Worm (Caenorhabditis elegans) whole organism, late embryonic: ENCODE data around the gene zif-1.

Experiments
- C38D4.7 ChIP-seq: fragments of 200-800 bp; sonication (Bioruptor generic); optimal IDR thresholded peaks from 2 replicates; lab custom pipeline; 2018; ENCODE audit warnings: mild to moderate bottlenecking, missing genetic modification characterization, moderate library complexity, missing compliant biosample characterization
- Y22D7AL.16 ChIP-seq: sonication (generic microtip); optimal IDR thresholded peaks from 2 replicates; lab custom pipeline; 2016; ENCODE audit warnings: missing genetic modification characterization, missing compliant biosample characterization
- ama-1 ChIP-seq: fragments of 150-350 bp; optimal IDR thresholded peaks from 2 replicates; lab custom pipeline; 2014
- ceh-14 ChIP-seq: sonication (generic microtip); optimal IDR thresholded peaks from 2 replicates; lab custom pipeline; 2016; ENCODE audit warnings: missing genotype, missing genetic modification characterization, missing compliant biosample characterization
- ceh-18 ChIP-seq: sonication (generic microtip); optimal IDR thresholded peaks from 2 replicates; lab custom pipeline; 2016; ENCODE audit warnings: missing genetic modification characterization, missing compliant biosample characterization
- ceh-19 ChIP-seq: fragments of 200-800 bp; sonication (Bioruptor generic); optimal IDR thresholded peaks from 2 replicates; lab custom pipeline; 2018; ENCODE audit warnings: mild to moderate bottlenecking, missing genetic modification characterization, missing compliant biosample characterization
- ceh-22 ChIP-seq: sonication (generic microtip); optimal IDR thresholded peaks from 2 replicates; lab custom pipeline; 2017; ENCODE audit warnings: missing biosample characterization, missing genetic modification characterization
- ceh-24 ChIP-seq: sonication (generic microtip); optimal IDR thresholded peaks from 2 replicates; lab custom pipeline; 2016; ENCODE audit warnings: mild to moderate bottlenecking, missing genetic modification characterization, missing compliant biosample characterization
- ceh-30 ChIP-seq: fragments of 150-350 bp; optimal IDR thresholded peaks from 2 replicates; lab custom pipeline; 2014; ENCODE audit warnings: missing biosample characterization, missing genetic modification characterization
- ceh-31 ChIP-seq: sonication (generic microtip); optimal IDR thresholded peaks from 2 replicates; lab custom pipeline; 2016; ENCODE audit warnings: missing genetic modification characterization, missing compliant biosample characterization
- ceh-45 ChIP-seq: fragments of 200-800 bp; sonication (Bioruptor generic); IDR thresholded peaks from 2 replicates; pipeline ENCODE4 v1.3.6; 2022; ENCODE audit warnings: missing genetic modification reagents, missing genetic modification characterization, missing compliant biosample characterization
- che-1 ChIP-seq: sonication (generic microtip); optimal IDR thresholded peaks from 2 replicates; lab custom pipeline; 2016; ENCODE audit warnings: mild to moderate bottlenecking, missing genetic modification characterization, missing compliant biosample characterization
- dve-1 ChIP-seq: sonication (generic microtip); optimal IDR thresholded peaks from 2 replicates; lab custom pipeline; 2017; ENCODE audit warnings: antibody characterized with exemption, mild to moderate bottlenecking, missing genetic modification characterization, missing compliant biosample characterization
- elt-4 ChIP-seq: sonication (generic microtip); optimal IDR thresholded peaks from 2 replicates; lab custom pipeline; 2016; ENCODE audit warnings: missing genetic modification characterization, missing compliant biosample characterization
- ets-4 ChIP-seq: sonication (generic microtip); optimal IDR thresholded peaks from 2 replicates; lab custom pipeline; 2016; ENCODE audit warnings: missing genetic modification characterization, missing compliant biosample characterization
- fax-1 ChIP-seq: sonication (generic microtip); optimal IDR thresholded peaks from 2 replicates; lab custom pipeline; 2016; ENCODE audit warnings: missing genotype, missing genetic modification characterization, missing compliant biosample characterization
- fkh-10 ChIP-seq: fragments of 150-350 bp; optimal IDR thresholded peaks from 2 replicates; lab custom pipeline; 2014; ENCODE audit warnings: missing biosample characterization, missing genetic modification reagents, missing genetic modification characterization
- fkh-6 ChIP-seq: sonication (generic microtip); optimal IDR thresholded peaks from 2 replicates; lab custom pipeline; 2016; ENCODE audit warnings: missing genetic modification characterization, missing compliant biosample characterization
- gmeb-2 ChIP-seq: sonication (generic microtip); optimal IDR thresholded peaks from 2 replicates; lab custom pipeline; 2016; ENCODE audit warnings: missing genetic modification characterization, inconsistent platforms, missing compliant biosample characterization
- hlh-13 ChIP-seq: fragments of 200-800 bp; sonication (Bioruptor generic); optimal IDR thresholded peaks from 2 replicates; lab custom pipeline; 2018; ENCODE audit warnings: mild to moderate bottlenecking, missing genetic modification characterization, missing compliant biosample characterization
- hlh-15 ChIP-seq: sonication (generic microtip); optimal IDR thresholded peaks from 2 replicates; lab custom pipeline; 2016; ENCODE audit warnings: missing genetic modification characterization, missing compliant biosample characterization
- hlh-6 ChIP-seq: sonication (generic microtip); optimal IDR thresholded peaks from 2 replicates; lab custom pipeline; 2016; ENCODE audit warnings: missing genotype, missing genetic modification characterization, missing compliant biosample characterization
- hlh-8 ChIP-seq: sonication (generic microtip); optimal IDR thresholded peaks from 2 replicates; lab custom pipeline; 2016; ENCODE audit warnings: missing genotype, missing genetic modification characterization, missing compliant biosample characterization
- lin-11 ChIP-seq: fragments of 200-800 bp; sonication (Bioruptor generic); optimal IDR thresholded peaks from 2 replicates; lab custom pipeline; 2018; ENCODE audit warnings: mild to moderate bottlenecking, missing genetic modification characterization, missing compliant biosample characterization
- nfya-1 ChIP-seq: sonication (generic microtip); optimal IDR thresholded peaks from 2 replicates; lab custom pipeline; 2017; ENCODE audit warnings: missing genetic modification characterization, mild to moderate bottlenecking, missing compliant biosample characterization, antibody characterized with exemption, moderate library complexity
- npax-4 ChIP-seq: sonication (generic microtip); optimal IDR thresholded peaks from 2 replicates; lab custom pipeline; 2016; ENCODE audit warnings: missing genetic modification characterization, missing compliant biosample characterization
- odd-2 ChIP-seq: sonication (generic microtip); optimal IDR thresholded peaks from 2 replicates; lab custom pipeline; 2017; ENCODE audit warnings: antibody characterized with exemption, mild to moderate bottlenecking, missing genetic modification characterization, missing compliant biosample characterization
- pag-3 ChIP-seq: sonication (generic microtip); optimal IDR thresholded peaks from 2 replicates; lab custom pipeline; 2016; ENCODE audit warnings: missing compliant biosample characterization, missing genetic modification characterization, borderline replicate concordance
- pha-4 ChIP-seq: fragments of 150-350 bp; optimal IDR thresholded peaks from 2 replicates; lab custom pipeline; 2018; ENCODE audit warnings: missing biosample characterization, missing genetic modification reagents, missing genetic modification characterization
- pros-1 ChIP-seq: fragments of 150-350 bp; optimal IDR thresholded peaks from 2 replicates; lab custom pipeline; 2014; ENCODE audit warnings: missing biosample characterization, missing genetic modification reagents, missing genetic modification characterization
- ref-2 ChIP-seq: sonication (generic microtip); optimal IDR thresholded peaks from 2 replicates; lab custom pipeline; 2016; ENCODE audit warnings: missing genetic modification characterization, missing compliant biosample characterization
- rnt-1 ChIP-seq: sonication (generic microtip); optimal IDR thresholded peaks from 2 replicates; lab custom pipeline; 2016; ENCODE audit warnings: missing genetic modification characterization, missing compliant biosample characterization
- sox-2 ChIP-seq: fragments of 200-800 bp; sonication (Bioruptor generic); IDR thresholded peaks from 2 replicates; pipeline ENCODE4 v1.3.6; 2022; ENCODE audit warnings: missing genetic modification reagents, missing genetic modification characterization, missing compliant biosample characterization
- sox-4 ChIP-seq: sonication (generic microtip); optimal IDR thresholded peaks from 2 replicates; lab custom pipeline; 2017; ENCODE audit warnings: mild to moderate bottlenecking, missing genetic modification characterization, inconsistent platforms, missing compliant biosample characterization
- syd-9 ChIP-seq: sonication (generic microtip); optimal IDR thresholded peaks from 2 replicates; lab custom pipeline; 2016; ENCODE audit warnings: mild to moderate bottlenecking, missing genetic modification characterization, moderate library complexity, missing compliant biosample characterization
- tbx-2 ChIP-seq: sonication (generic microtip); optimal IDR thresholded peaks from 2 replicates; lab custom pipeline; 2016; ENCODE audit warnings: missing genetic modification characterization, missing compliant biosample characterization
- tbx-7 ChIP-seq: sonication (generic microtip); optimal IDR thresholded peaks from 2 replicates; lab custom pipeline; 2016; ENCODE audit warnings: missing genotype, missing genetic modification characterization, missing compliant biosample characterization
- unc-3 ChIP-seq, 2 experiments: fragments of 200-800 bp in 1 of 2; sonication (Bioruptor generic) in 1 of 2; sonication (generic microtip) in 1 of 2; conservative IDR thresholded peaks in 1 of 2; optimal IDR thresholded peaks in 1 of 2; 2 replicates each; pipeline versions ENCODE4 v1.3.6 to Lab custom; 2016 to 2022; ENCODE audit warnings: missing compliant biosample characterization in 2 of 2, missing genetic modification characterization in 2 of 2, missing genetic modification reagents in 1 of 2
- unc-42 ChIP-seq: sonication (generic microtip); optimal IDR thresholded peaks from 2 replicates; lab custom pipeline; 2016; ENCODE audit warnings: missing genotype, missing genetic modification characterization, missing compliant biosample characterization
- unc-55 ChIP-seq: sonication (generic microtip); optimal IDR thresholded peaks from 2 replicates; lab custom pipeline; 2017; ENCODE audit warnings: missing biosample characterization, missing genetic modification reagents, missing genetic modification characterization
- unc-86 ChIP-seq: sonication (generic microtip); optimal IDR thresholded peaks from 2 replicates; lab custom pipeline; 2016; ENCODE audit warnings: missing genetic modification characterization, missing compliant biosample characterization
- zip-5 ChIP-seq: sonication (generic microtip); optimal IDR thresholded peaks from 2 replicates; lab custom pipeline; 2016; ENCODE audit warnings: missing genetic modification characterization, missing compliant biosample characterization

zif-1 gene

DNA sequence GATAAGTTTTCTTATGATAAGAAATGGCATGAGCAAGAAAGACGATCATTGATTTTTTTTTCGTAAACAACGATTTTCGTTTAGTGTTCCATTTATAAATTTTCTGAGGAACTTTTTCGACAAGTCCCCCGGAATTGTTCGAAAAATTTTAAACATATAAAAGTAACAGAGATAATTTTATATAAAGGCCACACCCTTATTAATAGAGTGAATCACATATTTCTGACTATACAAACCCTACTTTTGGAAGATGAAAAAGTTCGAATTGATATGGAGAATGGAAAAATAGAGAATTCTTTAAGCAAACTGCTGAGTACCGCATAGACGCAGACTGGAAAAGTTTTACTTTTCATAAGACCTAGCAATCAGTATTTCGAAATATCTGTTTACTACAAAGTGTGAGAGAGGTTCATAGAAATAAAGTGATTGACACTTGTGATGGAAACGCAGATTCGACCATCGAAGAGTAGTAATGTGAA lies 48.6 kb downstream of the zif-1 start (continued):
- TF ChIP-seq ceh-14 (tag; lab: Kevin White, UChicago), result no peak
- no peak for TF ChIP-seq C38D4.7 (GFP tag; lab: Kevin White, UChicago)
- TF ChIP-seq ceh-30 (tag; lab: Kevin White, UChicago), result peak; percentile 78
- TF ChIP-seq lin-11 (tag; lab: Kevin White, UChicago), result no peak
- no peak for TF ChIP-seq ceh-45 (GFP tag; lab: Robert Waterston, UW)
- no peak for TF ChIP-seq pha-4
- TF ChIP-seq tbx-2 (tag; lab: Kevin White, UChicago), result no peak

DNA sequence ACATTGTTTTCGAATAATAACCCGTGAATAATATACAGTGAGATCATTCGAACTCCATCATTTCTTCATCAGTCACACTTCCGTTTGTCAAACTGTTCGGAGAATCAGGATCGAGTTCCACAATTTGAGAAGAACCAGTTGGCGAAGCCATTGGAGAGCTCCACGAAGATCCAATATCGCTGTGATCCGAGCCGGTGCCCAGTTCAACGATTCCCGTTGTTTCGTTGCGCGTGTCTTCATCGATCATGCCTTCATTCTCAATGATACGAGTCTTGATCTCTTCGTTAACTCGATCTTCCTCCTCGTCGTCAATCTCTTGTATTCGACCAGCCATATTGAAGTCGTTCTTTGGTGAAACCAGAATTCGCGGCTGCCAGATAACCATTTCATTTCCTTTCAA lies 49.1 kb downstream of the zif-1 start:
- TF ChIP-seq che-1 (tag; lab: Kevin White, UChicago), result no peak
- TF ChIP-seq ceh-22 (tag; lab: Kevin White, UChicago), result no peak
- TF ChIP-seq sox-4 (tag; lab: Kevin White, UChicago), result no peak
- no peak for TF ChIP-seq dve-1 (tag; lab: Kevin White, UChicago)
- TF ChIP-seq rnt-1, result no peak
- TF ChIP-seq ceh-18, result no peak
- no peak for TF ChIP-seq hlh-6 (tag; lab: Kevin White, UChicago)
- TF ChIP-seq unc-3 (GFP tag; conservative IDR thresholded peaks at IDR 0.05; lab: Robert Waterston, UW), result no peak
- TF ChIP-seq unc-3 (tag; optimal IDR thresholded peaks at IDR 0.05; lab: Kevin White, UChicago), result no peak
- no peak for TF ChIP-seq ceh-31 (tag; lab: Kevin White, UChicago)
- TF ChIP-seq ref-2, result no peak
- no peak for TF ChIP-seq hlh-15 (tag; lab: Kevin White, UChicago)
- no peak for TF ChIP-seq Y22D7AL.16 (tag; lab: Kevin White, UChicago)
- TF ChIP-seq fkh-10, result no peak
- TF ChIP-seq fax-1, result no peak
- TF ChIP-seq gmeb-2 (tag; lab: Kevin White, UChicago), result no peak

DNA sequence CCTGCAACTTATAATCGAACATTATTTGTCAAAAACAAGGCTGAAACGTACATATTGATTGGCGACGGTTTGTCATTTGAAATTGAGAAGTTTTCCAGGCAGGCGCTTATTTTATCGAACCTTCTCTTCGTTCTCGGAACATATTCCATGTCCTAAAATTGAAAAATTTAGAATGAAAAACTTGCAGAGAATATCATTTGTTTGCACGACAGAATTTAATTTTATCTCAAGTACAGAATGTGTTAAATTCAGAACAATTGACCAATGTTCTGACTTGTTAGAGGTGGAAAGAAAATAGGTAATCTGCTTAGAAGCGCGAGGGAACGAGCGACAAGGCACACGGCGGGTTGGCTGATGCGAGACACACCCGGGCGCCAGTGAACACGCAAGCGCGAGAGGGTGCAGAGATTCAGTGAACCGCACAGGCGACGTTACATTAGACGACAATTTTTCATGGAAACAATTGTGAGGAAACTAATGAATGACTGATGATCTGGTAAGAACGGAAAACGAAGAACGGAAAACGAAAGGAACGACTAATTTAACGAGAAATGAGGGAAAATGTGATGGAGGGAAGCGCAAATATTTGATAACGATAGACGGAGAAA lies 49.9 kb downstream of the zif-1 start:
- no peak for TF ChIP-seq tbx-7 (tag; lab: Kevin White, UChicago)
- peak; percentile 71 for TF ChIP-seq ceh-30 (tag; lab: Kevin White, UChicago)
- peak; percentile 57 for TF ChIP-seq fkh-6 (tag; lab: Kevin White, UChicago)
- TF ChIP-seq lin-11 (tag; lab: Kevin White, UChicago), result peak; percentile 9
- TF ChIP-seq syd-9 (tag; lab: Kevin White, UChicago), result peak; percentile 66
- no peak for TF ChIP-seq elt-4 (tag; lab: Kevin White, UChicago)
- peak; percentile 10 for TF ChIP-seq sox-4 (tag; lab: Kevin White, UChicago)
- TF ChIP-seq unc-55 (GFP tag; lab: Kevin White, UChicago), result peak; percentile 27
- no peak for TF ChIP-seq rnt-1
- TF ChIP-seq ceh-18, result peak; percentile 16
- TF ChIP-seq sox-2 (GFP tag; lab: Robert Waterston, UW), result no peak
- TF ChIP-seq tbx-2 (tag; lab: Kevin White, UChicago), result peak; percentile 47
- peak; percentile 43 for TF ChIP-seq nfya-1
- peak; percentile 58 for TF ChIP-seq pros-1 (tag; lab: Kevin White, UChicago)
- peak; percentile 61 for TF ChIP-seq ceh-31 (tag; lab: Kevin White, UChicago)
- peak; percentile 50 for TF ChIP-seq unc-42
- peak; percentile 35 for TF ChIP-seq ama-1
- no peak for TF ChIP-seq npax-4 (tag; lab: Kevin White, UChicago)

DNA sequence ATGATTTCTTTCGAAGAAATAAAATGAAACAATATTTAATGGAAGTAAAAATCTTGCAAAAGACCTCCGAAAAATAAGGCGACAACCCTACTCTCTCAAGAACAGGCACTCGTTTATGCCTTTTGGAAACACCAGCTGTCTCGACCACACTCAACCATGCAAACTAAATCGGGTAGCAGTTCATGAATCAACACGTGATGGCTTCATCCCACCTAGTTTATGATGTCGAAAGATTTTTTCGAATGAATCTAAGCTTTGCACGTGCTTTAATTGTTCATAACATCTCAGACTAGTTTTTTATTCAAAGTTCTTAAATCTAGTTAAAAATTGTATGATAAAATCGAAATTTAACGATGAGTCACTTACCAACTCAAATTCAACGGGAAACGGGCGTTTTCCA lies 50.7 kb downstream of the zif-1 start:
- TF ChIP-seq ama-1, result peak; percentile 9
- no peak for TF ChIP-seq ceh-31 (tag; lab: Kevin White, UChicago)
- no peak for TF ChIP-seq Y22D7AL.16 (tag; lab: Kevin White, UChicago)

DNA sequence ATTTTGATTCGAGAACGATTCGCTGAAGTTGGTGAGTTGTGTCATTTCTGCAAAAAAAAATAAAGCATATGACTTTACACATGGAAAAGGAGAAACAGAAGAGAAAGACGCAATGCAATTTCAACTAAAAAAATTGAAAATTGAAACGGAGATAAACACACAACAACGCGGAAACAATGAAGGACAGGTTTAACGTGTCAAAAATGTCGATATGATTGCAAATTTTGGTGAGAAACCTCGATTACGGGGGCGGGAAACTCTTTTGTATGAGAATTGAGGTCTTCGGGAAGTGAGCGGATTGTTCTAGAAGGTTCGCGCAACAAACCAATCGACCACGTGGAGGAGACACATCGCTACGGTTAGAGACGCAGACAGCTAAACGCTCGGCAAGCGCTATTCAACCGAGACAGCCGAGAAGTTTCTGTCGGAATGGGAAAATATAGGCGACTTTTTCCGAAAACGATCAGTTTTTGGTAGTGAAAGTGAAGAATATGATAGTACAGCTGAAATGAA lies 51.2 kb downstream of the zif-1 start, which contains the start of gene R107.5:
Gene R107.5 (minus strand): TSS at position 51 of the 513 bp plus-strand sequence.
- TF ChIP-seq hlh-13 (GFP tag; lab: Kevin White, UChicago) (no peak), unc-42 (peak; percentile 49), sox-2 (GFP tag; lab: Robert Waterston, UW) (peak; percentile 58), pag-3 (tag; lab: Kevin White, UChicago) (no peak), rnt-1 (peak; percentile 93), npax-4 (tag; lab: Kevin White, UChicago) (no peak), odd-2 (tag; lab: Kevin White, UChicago) (no peak), ref-2 (peak; percentile 95), hlh-8 (tag; lab: Kevin White, UChicago) (no peak), ceh-24 (tag; lab: Kevin White, UChicago) (no peak), zip-5 (tag; lab: Kevin White, UChicago) (no peak), ceh-45 (GFP tag; lab: Robert Waterston, UW) (no peak), ceh-14 (tag; lab: Kevin White, UChicago) (peak; percentile 56), pha-4 (no peak), unc-86 (peak; percentile 57), fkh-10 (no peak), dve-1 (tag; lab: Kevin White, UChicago) (peak; percentile 31), ceh-19 (peak; percentile 65), ets-4 (peak; percentile 45), ama-1 (no peak)
